Fruit fly (Drosophila melanogaster): ENCODE results near the gene MP1.

DNA sequence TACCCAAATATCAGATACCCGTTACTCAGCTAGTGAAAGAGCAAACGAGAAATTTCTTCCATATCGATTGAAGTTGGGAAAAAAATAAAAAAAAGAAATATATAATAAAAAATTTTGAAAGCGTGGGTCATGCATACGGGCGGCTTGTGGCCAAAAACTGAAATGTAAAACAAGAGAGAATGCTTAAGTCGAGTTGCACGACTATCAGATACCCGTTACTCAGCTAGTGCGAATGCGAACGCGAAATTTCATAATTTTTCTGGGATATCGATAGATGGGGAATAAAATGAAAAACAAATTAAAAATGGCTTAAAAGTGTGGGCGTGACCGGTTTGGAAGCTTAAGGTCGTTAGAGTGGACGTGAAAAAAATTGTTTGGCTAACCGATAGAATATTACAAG, 39.4 kb upstream of the MP1 start:
- TF ChIP-seq fd96Ca (GFP tag; IDR thresholded peaks at IDR 0.05) (no peak), CG34367 (tag; optimal IDR thresholded peaks at IDR 0.05) (no peak), CG8159 (tag; optimal IDR thresholded peaks at IDR 0.05) (no peak), CG13204 (GFP tag; optimal IDR thresholded peaks at IDR 0.05) (no peak)
